Worm (Caenorhabditis elegans) whole organism, early embryonic: ENCODE measurements around the gene pzf-1.

Experiments
- B0310.2 ChIP-seq: sonication (generic microtip); optimal IDR thresholded peaks from 2 replicates; lab custom pipeline; 2016; ENCODE audit warnings: mild to moderate bottlenecking, missing genetic modification characterization, missing compliant biosample characterization
- F13C5.2 ChIP-seq: sonication (generic microtip); optimal IDR thresholded peaks from 2 replicates; lab custom pipeline; 2017; ENCODE audit warnings: mild to moderate bottlenecking, missing genetic modification characterization, inconsistent platforms, missing compliant biosample characterization
- ama-1 ChIP-seq: fragments of 150-350 bp; optimal IDR thresholded peaks from 2 replicates; lab custom pipeline; 2014
- ceh-36 ChIP-seq: sonication (generic microtip); optimal IDR thresholded peaks from 2 replicates; lab custom pipeline; 2016; ENCODE audit warnings: missing genetic modification characterization, inconsistent platforms, missing compliant biosample characterization
- flt-1 ChIP-seq: fragments of 200-800 bp; sonication (Bioruptor generic); IDR thresholded peaks from 2 replicates; pipeline ENCODE4 v1.3.6; 2022; ENCODE audit warnings: missing genetic modification characterization, missing compliant biosample characterization
- hmbx-1 ChIP-seq: sonication (generic microtip); optimal IDR thresholded peaks from 2 replicates; lab custom pipeline; 2016; ENCODE audit warnings: mild to moderate bottlenecking, missing genetic modification characterization, missing compliant biosample characterization
- hnd-1 ChIP-seq: sonication (generic microtip); optimal IDR thresholded peaks from 2 replicates; lab custom pipeline; 2016; ENCODE audit warnings: missing genetic modification characterization, missing compliant biosample characterization
- pes-1 ChIP-seq: fragments of 200-800 bp; sonication (Bioruptor generic); IDR thresholded peaks from 2 replicates; pipeline ENCODE4 v1.3.6; 2022; ENCODE audit warnings: missing genetic modification reagents, missing genetic modification characterization, missing compliant biosample characterization
- tbx-11 ChIP-seq: fragments of 200-800 bp; sonication (Bioruptor generic); IDR thresholded peaks from 2 replicates; pipeline ENCODE4 v1.3.6; 2022; ENCODE audit warnings: missing genetic modification characterization, missing compliant biosample characterization
- tbx-37 ChIP-seq: fragments of 200-800 bp; sonication (Bioruptor generic); conservative IDR thresholded peaks from 2 replicates; pipeline ENCODE4 v1.3.6; 2022; ENCODE audit warnings: missing genetic modification reagents, missing genetic modification characterization, missing compliant biosample characterization

- TF ChIP-seq F13C5.2 (tag; lab: Kevin White, UChicago) (no peak), hnd-1 (tag; lab: Kevin White, UChicago) (no peak), tbx-11 (GFP tag; lab: Robert Waterston, UW) (no peak), ama-1 (lab: Kevin White, UChicago) (no peak), tbx-37 (GFP tag; lab: Robert Waterston, UW) (no peak), pes-1 (no peak), hmbx-1 (no peak), ceh-36 (no peak), flt-1 (no peak), B0310.2 (tag; lab: Kevin White, UChicago) (no peak)
Measured at ce11 chrV:15879508-15879907, 48.7 kb downstream of the pzf-1 start, which contains the start of gene nhr-84.
